Fruit fly (Drosophila melanogaster) whole organism, embryonic: ENCODE results near the gene CG42395.

ENCODE experiments used
- BtbVII ChIP-seq: fragments of 200-800 bp; sonication (Bioruptor generic); optimal IDR thresholded peaks from 3 replicates; lab custom pipeline; 2017; ENCODE audit warnings: missing biosample characterization, mild to moderate bottlenecking, missing genetic modification characterization
- CG10979 ChIP-seq: fragments of 200-800 bp; sonication (Bioruptor generic); optimal IDR thresholded peaks from 2 replicates; lab custom pipeline; 2018; ENCODE audit warnings: missing biosample characterization, mild to moderate bottlenecking, missing genetic modification characterization, moderate library complexity
- CG12391 ChIP-seq: fragments of 200-800 bp; sonication (Bioruptor generic); optimal IDR thresholded peaks from 3 replicates; lab custom pipeline; 2018; ENCODE audit warnings: missing biosample characterization, mild to moderate bottlenecking, missing genetic modification characterization, moderate library complexity
- CG13894 ChIP-seq: fragments of 200-800 bp; sonication (Bioruptor generic); optimal IDR thresholded peaks from 3 replicates; lab custom pipeline; 2018; ENCODE audit warnings: missing biosample characterization, mild to moderate bottlenecking, missing genetic modification characterization, moderate library complexity
- CG14710 ChIP-seq: fragments of 200-800 bp; sonication (Bioruptor generic); optimal IDR thresholded peaks from 3 replicates; lab custom pipeline; 2019; ENCODE audit warnings: missing biosample characterization, mild to moderate bottlenecking, missing genetic modification characterization, moderate library complexity
- CG15696 ChIP-seq: fragments of 200-800 bp; sonication (Bioruptor generic); optimal IDR thresholded peaks from 2 replicates; lab custom pipeline; 2019; ENCODE audit warnings: missing biosample characterization, mild to moderate bottlenecking, missing genetic modification characterization, moderate library complexity
- CG17912 ChIP-seq: fragments of 200-800 bp; sonication (Bioruptor generic); optimal IDR thresholded peaks from 2 replicates; lab custom pipeline; 2018; ENCODE audit warnings: missing biosample characterization, mild to moderate bottlenecking, missing genetic modification characterization
- CG33557 ChIP-seq: fragments of 200-800 bp; sonication (Bioruptor generic); optimal IDR thresholded peaks from 2 replicates; lab custom pipeline; 2019; ENCODE audit warnings: missing biosample characterization, mild to moderate bottlenecking, missing genetic modification characterization, moderate library complexity
- CG34376 ChIP-seq: fragments of 200-800 bp; sonication (Bioruptor generic); optimal IDR thresholded peaks from 2 replicates; lab custom pipeline; 2018; ENCODE audit warnings: missing biosample characterization, mild to moderate bottlenecking, missing genetic modification characterization
- CG3995 ChIP-seq: fragments of 200-800 bp; sonication (Bioruptor generic); optimal IDR thresholded peaks from 3 replicates; lab custom pipeline; 2016; ENCODE audit warnings: missing biosample characterization, missing genetic modification characterization
- CG4424 ChIP-seq: fragments of 200-800 bp; sonication (Bioruptor generic); optimal IDR thresholded peaks from 3 replicates; lab custom pipeline; 2016; ENCODE audit warnings: missing biosample characterization, missing genetic modification characterization
- CG6791 ChIP-seq: fragments of 200-800 bp; sonication (Bioruptor generic); IDR thresholded peaks from 3 replicates; pipeline ENCODE4 v1.3.6; 2022; ENCODE audit warnings: missing biosample characterization, missing genetic modification characterization; ENCODE audit not compliant: partially characterized antibody
- CG8281 ChIP-seq: fragments of 200-800 bp; sonication (Bioruptor generic); optimal IDR thresholded peaks from 2 replicates; lab custom pipeline; 2018; ENCODE audit warnings: missing biosample characterization, mild to moderate bottlenecking, missing genetic modification characterization, moderate library complexity
- CTCF ChIP-seq: fragments of 200-800 bp; sonication (Bioruptor generic); optimal IDR thresholded peaks from 2 replicates; lab custom pipeline; 2017; ENCODE audit warnings: missing biosample characterization, mild to moderate bottlenecking, missing genetic modification characterization, moderate library complexity
- Dbx ChIP-seq: fragments of 200-800 bp; sonication (Bioruptor generic); IDR thresholded peaks from 3 replicates; pipeline ENCODE4 v1.3.6; 2022; ENCODE audit warnings: missing biosample characterization, missing genetic modification characterization
- Deaf1 ChIP-seq: fragments of 200-800 bp; optimal IDR thresholded peaks from 3 replicates; lab custom pipeline; 2019; ENCODE audit warnings: missing biosample characterization, mild to moderate bottlenecking, missing genetic modification characterization, moderate library complexity
- E2f2 ChIP-seq: fragments of 200-800 bp; sonication (Bioruptor generic); IDR thresholded peaks from 2 replicates; pipeline ENCODE4 v1.3.6; 2022; ENCODE audit warnings: missing biosample characterization, missing genetic modification characterization
- Fer1 ChIP-seq: fragments of 200-800 bp; sonication (Bioruptor generic); optimal IDR thresholded peaks from 2 replicates; lab custom pipeline; 2017; ENCODE audit warnings: missing biosample characterization, mild to moderate bottlenecking, missing genetic modification characterization
- Gsc ChIP-seq: fragments of 200-800 bp; sonication (Bioruptor generic); IDR thresholded peaks from 2 replicates; pipeline ENCODE4 v1.3.6; 2022; ENCODE audit warnings: missing biosample characterization, missing genetic modification characterization
- Jarid2 ChIP-seq: fragments of 200-800 bp; sonication (Bioruptor generic); optimal IDR thresholded peaks from 3 replicates; lab custom pipeline; 2017; ENCODE audit warnings: mild to moderate bottlenecking, missing biosample characterization, missing genetic modification reagents, missing genetic modification characterization
- Lhr ChIP-seq: fragments of 200-800 bp; sonication (Bioruptor generic); optimal IDR thresholded peaks from 3 replicates; lab custom pipeline; 2017; ENCODE audit warnings: mild to moderate bottlenecking, missing biosample characterization, missing genetic modification reagents, missing genetic modification characterization
- NfI ChIP-seq: fragments of 200-800 bp; sonication (Bioruptor generic); optimal IDR thresholded peaks from 3 replicates; lab custom pipeline; 2018; ENCODE audit warnings: missing biosample characterization, mild to moderate bottlenecking, missing genetic modification characterization, moderate library complexity
- Oaz ChIP-seq: fragments of 200-800 bp; sonication (Bioruptor generic); IDR thresholded peaks from 2 replicates; pipeline ENCODE4 v1.3.6; 2022; ENCODE audit warnings: missing biosample characterization, missing genetic modification characterization
- Scr ChIP-seq: fragments of 200-800 bp; sonication (Bioruptor generic); IDR thresholded peaks from 2 replicates; pipeline ENCODE4 v1.3.6; 2022; ENCODE audit warnings: missing biosample characterization, missing genetic modification characterization; ENCODE audit not compliant: partially characterized antibody
- Spps ChIP-seq: fragments of 200-800 bp; sonication (Bioruptor generic); optimal IDR thresholded peaks from 2 replicates; lab custom pipeline; 2018; ENCODE audit warnings: missing biosample characterization, mild to moderate bottlenecking, missing genetic modification characterization
- abd-A ChIP-seq: fragments of 200-800 bp; sonication (Bioruptor generic); optimal IDR thresholded peaks from 3 replicates; lab custom pipeline; 2019; ENCODE audit warnings: missing biosample characterization, mild to moderate bottlenecking, missing genetic modification characterization, moderate library complexity
- al ChIP-seq: fragments of 200-800 bp; sonication (Bioruptor generic); IDR thresholded peaks from 2 replicates; pipeline ENCODE4 v1.3.6; 2022; ENCODE audit warnings: missing biosample characterization, missing genetic modification characterization
- ash1 ChIP-seq: fragments of 200-800 bp; sonication (Bioruptor generic); optimal IDR thresholded peaks from 2 replicates; lab custom pipeline; 2018; ENCODE audit warnings: missing biosample characterization, mild to moderate bottlenecking, missing genetic modification characterization
- bbx ChIP-seq: fragments of 200-800 bp; sonication (Bioruptor generic); IDR thresholded peaks from 2 replicates; pipeline ENCODE4 v1.3.6; 2022; ENCODE audit warnings: missing biosample characterization, missing genetic modification characterization; ENCODE audit not compliant: partially characterized antibody
- cato ChIP-seq: fragments of 200-800 bp; sonication (Bioruptor generic); optimal IDR thresholded peaks from 2 replicates; lab custom pipeline; 2016; ENCODE audit warnings: missing biosample characterization, missing genetic modification characterization, borderline replicate concordance
- ci ChIP-seq: fragments of 200-800 bp; sonication (Bioruptor generic); IDR thresholded peaks from 3 replicates; pipeline ENCODE4 v1.3.6; 2022; ENCODE audit warnings: missing biosample characterization, missing genetic modification characterization
- dm ChIP-seq: fragments of 200-800 bp; sonication (Bioruptor generic); optimal IDR thresholded peaks from 3 replicates; lab custom pipeline; 2016; ENCODE audit warnings: missing biosample characterization, missing genetic modification characterization
- dmrt11E ChIP-seq: fragments of 200-800 bp; sonication (Bioruptor generic); optimal IDR thresholded peaks from 3 replicates; lab custom pipeline; 2018; ENCODE audit warnings: missing biosample characterization, mild to moderate bottlenecking, missing genetic modification characterization, moderate library complexity
- ewg ChIP-seq: fragments of 200-800 bp; sonication (Bioruptor generic); optimal IDR thresholded peaks from 3 replicates; lab custom pipeline; 2017; ENCODE audit warnings: mild to moderate bottlenecking, missing biosample characterization, missing genetic modification reagents, missing genetic modification characterization
- fd96Cb ChIP-seq: fragments of 200-800 bp; sonication (Bioruptor generic); optimal IDR thresholded peaks from 2 replicates; lab custom pipeline; 2018; ENCODE audit warnings: missing biosample characterization, mild to moderate bottlenecking, missing genetic modification characterization, moderate library complexity
- gcm ChIP-seq: fragments of 200-800 bp; sonication (Bioruptor generic); optimal IDR thresholded peaks from 2 replicates; lab custom pipeline; 2019; ENCODE audit warnings: missing biosample characterization, mild to moderate bottlenecking, missing genetic modification characterization, moderate library complexity
- gem ChIP-seq: fragments of 200-800 bp; sonication (Bioruptor generic); optimal IDR thresholded peaks from 2 replicates; lab custom pipeline; 2019; ENCODE audit warnings: missing biosample characterization, mild to moderate bottlenecking, missing genetic modification characterization, moderate library complexity
- insv ChIP-seq, 2 experiments: fragments of 200-800 bp; sonication (Bioruptor generic); optimal IDR thresholded peaks; 3 replicates each; lab custom pipeline; 2016 to 2018; ENCODE audit warnings: missing biosample characterization in 2 of 2, missing genetic modification characterization in 2 of 2
- kah ChIP-seq: fragments of 200-800 bp; sonication (Bioruptor generic); optimal IDR thresholded peaks from 2 replicates; lab custom pipeline; 2018; ENCODE audit warnings: missing biosample characterization, mild to moderate bottlenecking, missing genetic modification characterization
- knrl ChIP-seq: fragments of 200-800 bp; sonication (Bioruptor generic); IDR thresholded peaks from 3 replicates; pipeline ENCODE4 v1.3.6; 2022; ENCODE audit warnings: missing biosample characterization, missing genetic modification characterization; ENCODE audit not compliant: partially characterized antibody
- nerfin-1 ChIP-seq: fragments of 200-800 bp; sonication (Bioruptor generic); optimal IDR thresholded peaks from 3 replicates; lab custom pipeline; 2019; ENCODE audit warnings: missing biosample characterization, mild to moderate bottlenecking, missing genetic modification characterization, moderate library complexity
- pita ChIP-seq: fragments of 200-800 bp; sonication (Bioruptor generic); optimal IDR thresholded peaks from 2 replicates; lab custom pipeline; 2017; ENCODE audit warnings: missing biosample characterization, mild to moderate bottlenecking, missing genetic modification characterization
- prd ChIP-seq, 3 experiments: fragments of >200 bp in 2 of 3; fragments of 200-800 bp in 1 of 3; sonication (Bioruptor generic) in 1 of 3; optimal IDR thresholded peaks in 2 of 3; IDR thresholded peaks in 1 of 3; 2 replicates in 2 of 3; 3 replicates in 1 of 3; pipeline versions ENCODE4 v1.3.6 to Lab custom; 2017 to 2022; ENCODE audit warnings: missing biosample characterization in 1 of 3, missing genetic modification characterization in 1 of 3
- sens ChIP-seq: fragments of 200-800 bp; sonication (Bioruptor generic); peaks from one replicate; lab custom pipeline; 2016; ENCODE audit warnings: missing biosample characterization, missing genetic modification characterization
- sima ChIP-seq: fragments of 200-800 bp; sonication (Bioruptor generic); optimal IDR thresholded peaks from 2 replicates; lab custom pipeline; 2016; ENCODE audit warnings: missing biosample characterization, missing genetic modification characterization
- tap ChIP-seq: fragments of 200-800 bp; optimal IDR thresholded peaks from 3 replicates; lab custom pipeline; 2019; ENCODE audit warnings: missing biosample characterization, mild to moderate bottlenecking, missing genetic modification characterization, moderate library complexity
- tna ChIP-seq: fragments of 200-800 bp; sonication (Bioruptor generic); IDR thresholded peaks from 2 replicates; pipeline ENCODE4 v1.3.6; 2022; ENCODE audit warnings: missing biosample characterization, missing genetic modification characterization; ENCODE audit not compliant: partially characterized antibody
- vvl ChIP-seq: fragments of 200-800 bp; sonication (Bioruptor generic); IDR thresholded peaks from 2 replicates; pipeline ENCODE4 v1.3.6; 2022; ENCODE audit warnings: missing biosample characterization, missing genetic modification characterization

CG42395 gene

dm6 chrX:9550565-9551145, 25.4 kb downstream of the CG42395 start, which contains the start of gene CG32700 (continued):
- TF ChIP-seq Jarid2 (GFP tag; lab: Kevin White, UChicago) = peak; percentile 21
- peak; percentile 14 for TF ChIP-seq pita (GFP tag; lab: Kevin White, UChicago)
- no peak for TF ChIP-seq CG12391 (tag; lab: Kevin White, UChicago)
- no peak for TF ChIP-seq CG14710 (tag; lab: Kevin White, UChicago)
- TF ChIP-seq E2f2 (GFP tag; lab: Robert Waterston, UW) = peak; percentile 28; the same call in 1 of the 2 replicates
- TF ChIP-seq sima (GFP tag; lab: Kevin White, UChicago) = no peak
- TF ChIP-seq CG34376 (GFP tag; lab: Kevin White, UChicago) = no peak
- TF ChIP-seq vvl (GFP tag; lab: Robert Waterston, UW) = no peak
- TF ChIP-seq CG3995 (GFP tag; lab: Kevin White, UChicago) = peak; percentile 97
- peak; percentile 42 for TF ChIP-seq sens
- no peak for TF ChIP-seq fd96Cb
- TF ChIP-seq CG4424 = peak; percentile 8
- TF ChIP-seq Dbx (GFP tag; lab: Robert Waterston, UW) = no peak
- TF ChIP-seq gcm (GFP tag; lab: Kevin White, UChicago) = no peak
- no peak for TF ChIP-seq dm
- TF ChIP-seq Gsc (GFP tag; lab: Robert Waterston, UW) = no peak
- no peak for TF ChIP-seq CG15696 (tag; lab: Kevin White, UChicago)
- peak; percentile 81 for TF ChIP-seq Deaf1 (tag; lab: Kevin White, UChicago)
- TF ChIP-seq Fer1 (GFP tag; lab: Kevin White, UChicago) = peak; percentile 10
- TF ChIP-seq gem (tag; lab: Kevin White, UChicago) = no peak
- no peak for TF ChIP-seq CG33557 (GFP tag; lab: Kevin White, UChicago)
- TF ChIP-seq nerfin-1 (tag; lab: Kevin White, UChicago) = no peak
- no peak for TF ChIP-seq Scr (GFP tag; lab: Robert Waterston, UW)
- no peak for TF ChIP-seq CG10979 (tag; lab: Kevin White, UChicago)
- TF ChIP-seq BtbVII = peak; percentile 4
- no peak for TF ChIP-seq knrl
- TF ChIP-seq kah (GFP tag; lab: Kevin White, UChicago) = no peak
- peak; percentile 40; the same call in 1 of the 3 replicates for TF ChIP-seq ci
- no peak for TF ChIP-seq ewg (GFP tag; lab: Kevin White, UChicago)
- no peak for TF ChIP-seq insv (GFP tag; optimal IDR thresholded peaks at IDR 0.05; lab: Kevin White, UChicago)
- TF ChIP-seq Oaz (GFP tag; lab: Robert Waterston, UW) = no peak
- TF ChIP-seq Spps (tag; lab: Kevin White, UChicago) = no peak
- TF ChIP-seq Lhr = no peak
- peak; percentile 34; the same call in 1 of the 2 replicates for TF ChIP-seq bbx (GFP tag; lab: Robert Waterston, UW)
- no peak for TF ChIP-seq abd-A (tag; lab: Kevin White, UChicago)
- TF ChIP-seq CG6791 = 0 out of 3 replicates have a peak, but pooled peaks have one; percentile 22
- no peak for TF ChIP-seq NfI (GFP tag; lab: Kevin White, UChicago)
- TF ChIP-seq tna (GFP tag; lab: Robert Waterston, UW) = no peak
- TF ChIP-seq ash1 (GFP tag; lab: Kevin White, UChicago) = no peak
- TF ChIP-seq al (GFP tag; lab: Robert Waterston, UW) = no peak
- TF ChIP-seq cato (GFP tag; lab: Kevin White, UChicago) = no peak
- peak; percentile 92 for TF ChIP-seq CTCF
- TF ChIP-seq CG8281 (tag; lab: Kevin White, UChicago) = no peak
- TF ChIP-seq CG17912 = no peak
- no peak for TF ChIP-seq prd (optimal IDR thresholded peaks at IDR 0.05; lab: Kevin White, UChicago)
- no peak for TF ChIP-seq prd (GFP tag; IDR thresholded peaks at IDR 0.05; lab: Robert Waterston, UW)
- no peak for TF ChIP-seq tap (tag; lab: Kevin White, UChicago)
- TF ChIP-seq dmrt11E = no peak
- peak; percentile 25 for TF ChIP-seq CG13894 (tag; lab: Kevin White, UChicago)
